Fruit fly (Drosophila melanogaster) whole organism, adult: ENCODE measurements around the gene CG31832.

Experiments
- CG12768 ChIP-seq: fragments of 200-800 bp; sonication (Bioruptor generic); optimal IDR thresholded peaks from 2 replicates; lab custom pipeline; 2017; ENCODE audit warnings: missing biosample characterization, missing genetic modification characterization, mild to moderate bottlenecking, moderate library complexity, missing genetic modification reagents
- CG14711 ChIP-seq: fragments of 200-800 bp; sonication (Bioruptor generic); optimal IDR thresholded peaks from 2 replicates; lab custom pipeline; 2018; ENCODE audit warnings: missing biosample characterization, mild to moderate bottlenecking, missing genetic modification characterization, moderate library complexity
- CG1620 ChIP-seq: fragments of 200-800 bp; sonication (Bioruptor generic); optimal IDR thresholded peaks from 2 replicates; lab custom pipeline; 2016; ENCODE audit warnings: missing biosample characterization, missing genetic modification characterization
- CG5204 ChIP-seq: fragments of 200-800 bp; sonication (Bioruptor generic); optimal IDR thresholded peaks from 2 replicates; lab custom pipeline; 2016; ENCODE audit warnings: missing biosample characterization, missing genetic modification characterization
- CG7101 ChIP-seq: fragments of 200-800 bp; sonication (Bioruptor generic); optimal IDR thresholded peaks from 2 replicates; lab custom pipeline; 2018; ENCODE audit warnings: missing biosample characterization, mild to moderate bottlenecking, missing genetic modification characterization, moderate library complexity
- Mnt ChIP-seq: fragments of 200-800 bp; sonication (Bioruptor generic); optimal IDR thresholded peaks from 2 replicates; lab custom pipeline; 2016; ENCODE audit warnings: missing biosample characterization, mild to moderate bottlenecking, missing genetic modification characterization
- bab1 ChIP-seq: fragments of 200-800 bp; sonication (Bioruptor generic); optimal IDR thresholded peaks from 3 replicates; lab custom pipeline; 2019; ENCODE audit warnings: missing biosample characterization, mild to moderate bottlenecking, missing genetic modification characterization, moderate library complexity
- cic ChIP-seq: fragments of 200-800 bp; sonication (Bioruptor generic); optimal IDR thresholded peaks from 2 replicates; lab custom pipeline; 2017; ENCODE audit warnings: missing biosample characterization, mild to moderate bottlenecking, missing genetic modification characterization, moderate library complexity
- ovo ChIP-seq: fragments of 200-800 bp; sonication (Bioruptor generic); optimal IDR thresholded peaks from 2 replicates; lab custom pipeline; 2016; ENCODE audit warnings: missing biosample characterization, missing genetic modification characterization
- pad ChIP-seq: fragments of 200-800 bp; sonication (Bioruptor generic); optimal IDR thresholded peaks from 3 replicates; lab custom pipeline; 2017; ENCODE audit warnings: missing biosample characterization, missing genetic modification characterization, mild to moderate bottlenecking, moderate library complexity, missing genetic modification reagents

DNA sequence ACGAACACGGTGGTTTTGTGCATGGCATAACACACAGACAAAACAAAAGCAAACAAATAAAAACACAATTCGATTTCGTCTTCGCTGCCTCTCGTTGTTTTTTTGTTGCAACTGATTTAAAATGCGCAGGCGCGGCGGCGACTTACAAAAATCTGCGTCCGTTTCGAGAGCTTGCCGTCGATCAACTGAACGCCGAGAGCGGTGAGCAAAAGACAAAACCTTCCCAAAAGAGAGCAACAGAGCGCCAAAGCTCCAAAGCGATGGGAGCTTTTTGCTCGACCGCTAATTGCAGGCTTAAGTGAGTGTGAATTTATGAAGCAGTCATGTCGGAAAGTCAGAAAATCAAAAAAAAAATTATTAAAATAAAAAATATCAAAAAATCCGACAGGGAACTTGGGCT, 34.2 kb downstream of the CG31832 start, which contains the start of gene mol:
- no peak for TF ChIP-seq CG7101 (tag; lab: Kevin White, UChicago)
- no peak for TF ChIP-seq CG14711 (tag; lab: Kevin White, UChicago)
- TF ChIP-seq cic (GFP tag; lab: Kevin White, UChicago): no peak
- no peak for TF ChIP-seq ovo (GFP tag; lab: Kevin White, UChicago)
- no peak for TF ChIP-seq CG1620 (GFP tag; lab: Kevin White, UChicago)
- no peak for TF ChIP-seq bab1 (GFP tag; lab: Kevin White, UChicago)
- no peak for TF ChIP-seq Mnt (GFP tag; lab: Kevin White, UChicago)
- no peak for TF ChIP-seq pad
- no peak for TF ChIP-seq CG5204 (GFP tag; lab: Kevin White, UChicago)
- TF ChIP-seq CG12768: no peak
